Worm (Caenorhabditis elegans) whole organism, dauer: ENCODE measurements around the gene F25H9.6.

ENCODE experiments used
- unc-62 ChIP-seq: sonication (generic microtip); optimal IDR thresholded peaks from 2 replicates; lab custom pipeline; 2017; ENCODE audit warnings: missing biosample characterization, missing genetic modification reagents, missing genetic modification characterization

F25H9.6 gene

DNA sequence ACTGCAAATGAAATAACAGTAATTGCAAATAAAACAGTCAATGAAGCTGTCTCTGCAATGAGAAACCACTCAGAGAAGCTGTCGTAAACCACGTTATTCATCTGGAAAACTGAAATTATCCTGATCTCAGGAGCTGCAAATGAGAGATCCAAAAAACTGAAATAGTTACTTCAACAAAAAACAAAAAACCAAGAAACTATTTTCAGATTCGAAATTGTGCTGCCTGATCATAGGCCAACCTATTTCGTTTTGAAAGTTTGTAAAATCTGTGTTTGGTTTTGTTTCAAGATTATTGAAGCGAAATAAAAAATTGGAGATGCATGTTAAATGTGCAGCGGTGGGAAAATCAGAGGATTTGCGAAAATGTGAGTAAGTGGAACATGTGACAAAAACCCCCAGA lies 47.5 kb downstream of the F25H9.6 start, which contains the start of gene srv-8:
Gene srv-8 (minus strand): TSS at position 101 of the 400 bp plus-strand sequence.
- TF ChIP-seq unc-62, result no peak

DNA sequence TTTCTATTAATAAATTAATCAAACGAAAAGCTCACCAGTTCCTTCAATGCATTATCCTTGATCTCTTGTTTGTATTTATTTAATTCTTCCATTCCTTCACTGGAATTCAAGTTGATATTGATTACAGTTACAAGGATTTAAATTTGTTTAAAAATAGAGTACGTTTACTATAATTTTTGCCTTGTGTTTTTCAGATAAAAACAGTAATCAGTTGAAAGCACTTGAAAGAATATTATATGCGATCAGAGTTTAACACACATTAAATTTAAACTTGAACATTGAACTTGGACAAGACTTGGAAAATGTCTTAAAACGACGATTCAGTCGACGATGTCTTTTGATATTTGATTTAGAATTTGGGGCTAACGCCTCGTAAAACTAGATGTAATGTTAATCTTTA lies 50.6 kb downstream of the F25H9.6 start, which contains the start of gene F53F1.6:
Gene F53F1.6 (minus strand): TSS at position 101 of the 400 bp plus-strand sequence.
- no peak for TF ChIP-seq unc-62
